Fruit fly (Drosophila melanogaster) whole organism, wandering third instar larva: ENCODE results near the gene CG13875.
A peak's percentile ranks its signal among the peaks of the same experiment; 100 is the strongest.

Source experiments
- Abd-B ChIP-seq: fragments of >200 bp; optimal IDR thresholded peaks from 2 replicates; lab custom pipeline; 2017; ENCODE audit warnings: missing biosample characterization, missing genetic modification characterization
- CG32264 ChIP-seq: fragments of 200-800 bp; sonication (Bioruptor generic); optimal IDR thresholded peaks from 2 replicates; lab custom pipeline; 2016; ENCODE audit warnings: missing biosample characterization, missing genetic modification characterization
- CG9705 ChIP-seq: fragments of 200-800 bp; sonication (Bioruptor generic); optimal IDR thresholded peaks from 2 replicates; lab custom pipeline; 2018; ENCODE audit warnings: missing biosample characterization, mild to moderate bottlenecking, missing genetic modification characterization
- CrebA ChIP-seq: fragments of 200-800 bp; sonication (Bioruptor generic); optimal IDR thresholded peaks from 2 replicates; lab custom pipeline; 2016; ENCODE audit warnings: missing biosample characterization, mild to moderate bottlenecking, missing genetic modification characterization, borderline replicate concordance
- Dfd ChIP-seq: fragments of >200 bp; optimal IDR thresholded peaks from 2 replicates; lab custom pipeline; 2017; ENCODE audit warnings: missing biosample characterization, missing genetic modification characterization
- Dif ChIP-seq: fragments of 200-275, 200-300 bp; sonication (Bioruptor generic); optimal IDR thresholded peaks from 2 replicates; lab custom pipeline; 2018; ENCODE audit warnings: missing biosample characterization, missing genetic modification characterization; ENCODE audit not compliant: partially characterized antibody
- GATAd ChIP-seq: sonication (Bioruptor generic); optimal IDR thresholded peaks from 2 replicates; lab custom pipeline; 2016; ENCODE audit warnings: missing biosample characterization, missing genetic modification characterization
- HLH106 ChIP-seq: fragments of 200-800 bp; optimal IDR thresholded peaks from 3 replicates; lab custom pipeline; 2019; ENCODE audit warnings: missing biosample characterization, mild to moderate bottlenecking, missing genetic modification characterization, moderate library complexity
- Hnf4 ChIP-seq: fragments of 200-800 bp; sonication (Bioruptor generic); optimal IDR thresholded peaks from 2 replicates; lab custom pipeline; 2016; ENCODE audit warnings: missing biosample characterization, mild to moderate bottlenecking, missing genetic modification characterization
- Hr78 ChIP-seq: fragments of >200 bp; optimal IDR thresholded peaks from 2 replicates; lab custom pipeline; 2017; ENCODE audit warnings: missing biosample characterization, missing genetic modification characterization
- Hr83 ChIP-seq: fragments of 200-300 bp; sonication (Bioruptor generic); optimal IDR thresholded peaks from 2 replicates; lab custom pipeline; 2016; ENCODE audit warnings: missing biosample characterization, mild to moderate bottlenecking, missing genetic modification characterization, moderate library complexity; ENCODE audit not compliant: poor library complexity, severe bottlenecking
- Jra ChIP-seq: sonication (Bioruptor generic); optimal IDR thresholded peaks from 2 replicates; lab custom pipeline; 2016; ENCODE audit warnings: missing biosample characterization, missing genetic modification characterization
- Mio ChIP-seq: sonication (Bioruptor generic); optimal IDR thresholded peaks from 2 replicates; lab custom pipeline; 2016; ENCODE audit warnings: missing biosample characterization, missing genetic modification characterization
- N ChIP-seq: fragments of >200 bp; optimal IDR thresholded peaks from 2 replicates; lab custom pipeline; 2018; ENCODE audit warnings: missing biosample characterization, missing external identifiers, missing genetic modification characterization
- OdsH ChIP-seq: fragments of 200-800 bp; sonication (Bioruptor generic); optimal IDR thresholded peaks from 2 replicates; lab custom pipeline; 2016; ENCODE audit warnings: missing biosample characterization, mild to moderate bottlenecking, missing genetic modification characterization
- Rel ChIP-seq, 2 experiments: fragments of 200-800 bp; sonication (Bioruptor generic) in 1 of 2; optimal IDR thresholded peaks; 2 replicates in 1 of 2; 3 replicates in 1 of 2; lab custom pipeline; 2016 to 2019; ENCODE audit warnings: mild to moderate bottlenecking in 2 of 2, missing biosample characterization in 2 of 2, missing genetic modification characterization in 2 of 2, moderate library complexity in 1 of 2
- Sp1 ChIP-seq: fragments of 200-800 bp; sonication (Bioruptor generic); optimal IDR thresholded peaks from 3 replicates; lab custom pipeline; 2019; ENCODE audit warnings: missing biosample characterization, mild to moderate bottlenecking, missing genetic modification characterization, moderate library complexity
- Vsx2 ChIP-seq: fragments of 200-300, 225-300 bp; sonication (Bioruptor generic); optimal IDR thresholded peaks from 2 replicates; lab custom pipeline; 2018; ENCODE audit warnings: missing biosample characterization, missing genetic modification characterization; ENCODE audit not compliant: partially characterized antibody
- br ChIP-seq: fragments of 200-800 bp; sonication (Bioruptor generic); optimal IDR thresholded peaks from 2 replicates; lab custom pipeline; 2016; ENCODE audit warnings: missing biosample characterization, missing genetic modification characterization
- brk ChIP-seq: fragments of 200-800 bp; sonication (Bioruptor generic); optimal IDR thresholded peaks from 2 replicates; lab custom pipeline; 2016; ENCODE audit warnings: missing biosample characterization, mild to moderate bottlenecking, missing genetic modification characterization
- dl ChIP-seq, 2 experiments: fragments of 175-275, 200-275 bp in 1 of 2; fragments of 200-275 bp in 1 of 2; sonication (Bioruptor generic); optimal IDR thresholded peaks; lab custom pipeline; 2018; ENCODE audit warnings: mild to moderate bottlenecking in 2 of 2, missing biosample characterization in 2 of 2, missing genetic modification characterization in 2 of 2, moderate library complexity in 2 of 2; ENCODE audit not compliant: partially characterized antibody in 2 of 2, insufficient read depth in 1 of 2
- dmrt93B ChIP-seq: fragments of 200-800 bp; sonication (Bioruptor generic); optimal IDR thresholded peaks from 2 replicates; lab custom pipeline; 2018; ENCODE audit warnings: missing biosample characterization, mild to moderate bottlenecking, missing genetic modification characterization
- dsf ChIP-seq: sonication (Bioruptor generic); optimal IDR thresholded peaks from 2 replicates; lab custom pipeline; 2016; ENCODE audit warnings: missing biosample characterization, missing genetic modification characterization, borderline replicate concordance
- foxo ChIP-seq, 2 experiments: fragments of 200-800 bp; sonication (Bioruptor generic); optimal IDR thresholded peaks; 2 replicates in 1 of 2; 3 replicates in 1 of 2; lab custom pipeline; 2016 to 2017; ENCODE audit warnings: missing biosample characterization in 2 of 2, missing genetic modification characterization in 2 of 2
- h ChIP-seq: fragments of 200-800 bp; sonication (Bioruptor generic); optimal IDR thresholded peaks from 3 replicates; lab custom pipeline; 2016; ENCODE audit warnings: missing biosample characterization, mild to moderate bottlenecking, missing genetic modification characterization
- jim ChIP-seq: fragments of 175-275, 200-325 bp; sonication (Bioruptor generic); optimal IDR thresholded peaks from 2 replicates; lab custom pipeline; 2016; ENCODE audit warnings: missing biosample characterization, mild to moderate bottlenecking, missing genetic modification characterization
- lola ChIP-seq: fragments of >200 bp; optimal IDR thresholded peaks from 2 replicates; lab custom pipeline; 2017; ENCODE audit warnings: missing biosample characterization, missing genetic modification characterization
- pan ChIP-seq: fragments of >200 bp; optimal IDR thresholded peaks from 2 replicates; lab custom pipeline; 2017
- psq ChIP-seq: fragments of 200-800 bp; sonication (Bioruptor generic); optimal IDR thresholded peaks from 3 replicates; lab custom pipeline; 2017; ENCODE audit warnings: missing biosample characterization, mild to moderate bottlenecking, missing genetic modification characterization, moderate library complexity
- rgr ChIP-seq: fragments of 200-800 bp; sonication (Bioruptor generic); optimal IDR thresholded peaks from 3 replicates; lab custom pipeline; 2016; ENCODE audit warnings: missing biosample characterization, mild to moderate bottlenecking, missing genetic modification characterization
- sage ChIP-seq: fragments of 200-800 bp; sonication (Bioruptor generic); optimal IDR thresholded peaks from 2 replicates; lab custom pipeline; 2016; ENCODE audit warnings: missing biosample characterization, mild to moderate bottlenecking, missing genetic modification characterization
- usp ChIP-seq: fragments of >200 bp; optimal IDR thresholded peaks from 2 replicates; lab custom pipeline; 2017; ENCODE audit warnings: missing biosample characterization, missing genetic modification characterization
- woc ChIP-seq: sonication (Bioruptor generic); optimal IDR thresholded peaks from 2 replicates; lab custom pipeline; 2016; ENCODE audit warnings: missing biosample characterization, mild to moderate bottlenecking, missing genetic modification characterization

The CG13875 gene

dm6 chr3L:140838-141559, 38.7 kb upstream of the CG13875 start:
- TF ChIP-seq Dif (GFP tag; lab: Kevin White, UChicago), result peak; percentile 87
- no peak for TF ChIP-seq foxo (GFP tag; optimal IDR thresholded peaks at IDR 0.05; lab: Kevin White, UChicago)
- no peak for TF ChIP-seq CG9705
- no peak for TF ChIP-seq lola (GFP tag; lab: Kevin White, UChicago)
- no peak for TF ChIP-seq Mio (GFP tag; lab: Kevin White, UChicago)
- TF ChIP-seq pan (lab: Kevin White, UChicago), result no peak
- peak; percentile 47 for TF ChIP-seq psq (GFP tag; lab: Kevin White, UChicago)
- no peak for TF ChIP-seq CrebA (GFP tag; lab: Kevin White, UChicago)
- TF ChIP-seq HLH106 (tag; lab: Kevin White, UChicago), result no peak
- peak; percentile 84 for TF ChIP-seq Vsx2 (GFP tag; lab: Kevin White, UChicago)
- no peak for TF ChIP-seq dsf
- no peak for TF ChIP-seq Jra (GFP tag; lab: Kevin White, UChicago)
- no peak for TF ChIP-seq dmrt93B
- no peak for TF ChIP-seq CG32264 (GFP tag; lab: Kevin White, UChicago)
- TF ChIP-seq Hnf4 (GFP tag; lab: Kevin White, UChicago), result no peak
- TF ChIP-seq h (GFP tag; lab: Kevin White, UChicago), result no peak
- no peak for TF ChIP-seq jim (GFP tag; lab: Kevin White, UChicago)
- peak; percentile 37 for TF ChIP-seq brk (GFP tag; lab: Kevin White, UChicago)
- TF ChIP-seq Dfd (GFP tag; lab: Kevin White, UChicago), result no peak
- TF ChIP-seq Hr83 (GFP tag; lab: Kevin White, UChicago), result peak; percentile 11
- peak in 1 of 2 experiments; percentile 82 for TF ChIP-seq dl (GFP tag; optimal IDR thresholded peaks at IDR 0.05; lab: Kevin White, UChicago; ENCODE audit: insufficient read depth in 1 of 2, partially characterized antibody in 2 of 2)
- TF ChIP-seq Sp1 (GFP tag; lab: Kevin White, UChicago), result no peak
- no peak for TF ChIP-seq OdsH (GFP tag; lab: Kevin White, UChicago)
- TF ChIP-seq GATAd, result no peak
- peak; percentile 24 for TF ChIP-seq woc (GFP tag; lab: Kevin White, UChicago)
- no peak for TF ChIP-seq N (GFP tag; lab: Kevin White, UChicago)
- no peak for TF ChIP-seq Rel (GFP tag; optimal IDR thresholded peaks at IDR 0.05; lab: Kevin White, UChicago)
- TF ChIP-seq Rel (tag; optimal IDR thresholded peaks at IDR 0.05; lab: Kevin White, UChicago), result peak; percentile 91
- no peak for TF ChIP-seq Hr78 (GFP tag; lab: Kevin White, UChicago)
- no peak for TF ChIP-seq rgr (GFP tag; lab: Kevin White, UChicago)
- no peak for TF ChIP-seq Abd-B (GFP tag; lab: Kevin White, UChicago)

- no peak for TF ChIP-seq Rel (GFP tag; optimal IDR thresholded peaks at IDR 0.05; lab: Kevin White, UChicago)
- peak; percentile 13 for TF ChIP-seq Rel (tag; optimal IDR thresholded peaks at IDR 0.05; lab: Kevin White, UChicago)
- no peak for TF ChIP-seq Dfd (GFP tag; lab: Kevin White, UChicago)
- peak; percentile 45 for TF ChIP-seq sage (GFP tag; lab: Kevin White, UChicago)
Observed at dm6 chr3L:145998-146576, 33.6 kb upstream of the CG13875 start, which contains the start of gene CG6845. Gene CG6845 (plus strand): TSS chr3L:146433.

dm6 chr3L:152489-152888, 27.2 kb upstream of the CG13875 start, which contains the start of the genes Dic61B and p130CAS:
Gene Dic61B (minus strand): TSS chr3L:152589.
Gene p130CAS (plus strand): TSS chr3L:152884.
- TF ChIP-seq Dfd (GFP tag; lab: Kevin White, UChicago), result no peak
- no peak for TF ChIP-seq usp
- no peak for TF ChIP-seq br (GFP tag; lab: Kevin White, UChicago)
- TF ChIP-seq, all 38 proteins: peak for 0
